Fruit fly (Drosophila melanogaster) whole organism, wandering third instar larva: ENCODE data around the gene PIG-C.
A peak's percentile ranks its signal among the peaks of the same experiment; 100 is the strongest.

Experiments used
- CG32264 ChIP-seq: fragments of 200-800 bp; sonication (Bioruptor generic); optimal IDR thresholded peaks from 2 replicates; lab custom pipeline; 2016; ENCODE audit warnings: missing biosample characterization, missing genetic modification characterization
- HLH106 ChIP-seq: fragments of 200-800 bp; optimal IDR thresholded peaks from 3 replicates; lab custom pipeline; 2019; ENCODE audit warnings: missing biosample characterization, mild to moderate bottlenecking, missing genetic modification characterization, moderate library complexity
- Hnf4 ChIP-seq: fragments of 200-800 bp; sonication (Bioruptor generic); optimal IDR thresholded peaks from 2 replicates; lab custom pipeline; 2016; ENCODE audit warnings: missing biosample characterization, mild to moderate bottlenecking, missing genetic modification characterization
- Hr78 ChIP-seq: fragments of >200 bp; optimal IDR thresholded peaks from 2 replicates; lab custom pipeline; 2017; ENCODE audit warnings: missing biosample characterization, missing genetic modification characterization
- Myc ChIP-seq: fragments of >200 bp; optimal IDR thresholded peaks from 2 replicates; lab custom pipeline; 2017
- OdsH ChIP-seq: fragments of 200-800 bp; sonication (Bioruptor generic); optimal IDR thresholded peaks from 2 replicates; lab custom pipeline; 2016; ENCODE audit warnings: missing biosample characterization, mild to moderate bottlenecking, missing genetic modification characterization
- Rel ChIP-seq, 2 experiments: fragments of 200-800 bp; sonication (Bioruptor generic) in 1 of 2; optimal IDR thresholded peaks; 2 replicates in 1 of 2; 3 replicates in 1 of 2; lab custom pipeline; 2016 to 2019; ENCODE audit warnings: mild to moderate bottlenecking in 2 of 2, missing biosample characterization in 2 of 2, missing genetic modification characterization in 2 of 2, moderate library complexity in 1 of 2
- Sp1 ChIP-seq: fragments of 200-800 bp; sonication (Bioruptor generic); optimal IDR thresholded peaks from 3 replicates; lab custom pipeline; 2019; ENCODE audit warnings: missing biosample characterization, mild to moderate bottlenecking, missing genetic modification characterization, moderate library complexity
- brk ChIP-seq: fragments of 200-800 bp; sonication (Bioruptor generic); optimal IDR thresholded peaks from 2 replicates; lab custom pipeline; 2016; ENCODE audit warnings: missing biosample characterization, mild to moderate bottlenecking, missing genetic modification characterization
- lola ChIP-seq: fragments of >200 bp; optimal IDR thresholded peaks from 2 replicates; lab custom pipeline; 2017; ENCODE audit warnings: missing biosample characterization, missing genetic modification characterization
- sage ChIP-seq: fragments of 200-800 bp; sonication (Bioruptor generic); optimal IDR thresholded peaks from 2 replicates; lab custom pipeline; 2016; ENCODE audit warnings: missing biosample characterization, mild to moderate bottlenecking, missing genetic modification characterization
- usp ChIP-seq: fragments of >200 bp; optimal IDR thresholded peaks from 2 replicates; lab custom pipeline; 2017; ENCODE audit warnings: missing biosample characterization, missing genetic modification characterization

DNA sequence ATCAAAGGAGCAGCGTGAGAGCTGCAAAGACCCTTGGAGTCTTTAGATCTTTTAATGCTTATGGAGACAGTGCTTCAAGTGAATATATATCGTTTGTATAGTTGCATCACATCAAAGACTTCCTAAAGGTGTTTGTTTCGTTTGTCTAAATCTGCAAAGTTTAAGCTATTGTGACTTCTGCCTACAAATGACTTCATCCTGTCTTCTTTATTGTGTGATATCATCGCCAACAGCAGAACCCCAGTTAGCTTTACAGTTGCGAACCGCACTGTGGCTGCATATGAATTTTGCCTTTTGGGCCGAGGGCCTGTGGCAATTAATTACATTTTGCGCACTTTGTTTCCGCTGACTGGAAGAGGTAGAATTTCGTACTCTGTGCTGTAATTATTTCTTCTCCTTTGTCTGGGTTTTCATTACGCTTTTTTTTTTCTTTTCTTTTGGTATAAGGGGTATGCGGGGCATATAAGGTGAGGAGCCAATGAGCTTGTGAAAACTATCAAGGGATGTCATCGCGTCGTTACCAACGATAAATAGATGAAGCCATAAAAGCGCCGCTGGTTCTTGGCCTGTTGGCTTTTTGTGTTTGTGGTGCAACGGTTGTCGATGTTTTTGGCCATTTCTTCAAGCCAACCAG lies 23.4 kb upstream of the PIG-C start:
- no peak for TF ChIP-seq Myc (lab: Kevin White, UChicago)
- peak; percentile 58 for TF ChIP-seq HLH106 (tag; lab: Kevin White, UChicago)
- TF ChIP-seq brk (GFP tag; lab: Kevin White, UChicago): peak; percentile 3
- peak; percentile 63 for TF ChIP-seq OdsH (GFP tag; lab: Kevin White, UChicago)
- TF ChIP-seq CG32264 (GFP tag; lab: Kevin White, UChicago): no peak
- TF ChIP-seq Rel (GFP tag; optimal IDR thresholded peaks at IDR 0.05; lab: Kevin White, UChicago): no peak
- TF ChIP-seq Rel (tag; optimal IDR thresholded peaks at IDR 0.05; lab: Kevin White, UChicago): peak; percentile 13
- TF ChIP-seq lola (GFP tag; lab: Kevin White, UChicago): no peak
- peak; percentile 75 for TF ChIP-seq Hnf4 (GFP tag; lab: Kevin White, UChicago)
- peak; percentile 49 for TF ChIP-seq sage (GFP tag; lab: Kevin White, UChicago)
- TF ChIP-seq usp: no peak
- peak; percentile 77 for TF ChIP-seq Sp1
- TF ChIP-seq Hr78 (GFP tag; lab: Kevin White, UChicago): no peak
